Worm (Caenorhabditis elegans) whole organism, L3 larva: ENCODE measurements around the gene act-3.

Experiments used
- R02D3.7 ChIP-seq: fragments of 150-350 bp; optimal IDR thresholded peaks from 2 replicates; lab custom pipeline; 2014; ENCODE audit warnings: missing biosample characterization, missing genetic modification characterization
- aly-2 ChIP-seq: fragments of 150-350 bp; optimal IDR thresholded peaks from 2 replicates; lab custom pipeline; 2014; ENCODE audit warnings: missing biosample characterization, missing genetic modification characterization
- ama-1 ChIP-seq: fragments of 150-350 bp; optimal IDR thresholded peaks from 2 replicates; lab custom pipeline; 2018
- elt-2 ChIP-seq: sonication (generic microtip); optimal IDR thresholded peaks from 2 replicates; lab custom pipeline; 2016; ENCODE audit warnings: missing genetic modification reagents, mild to moderate bottlenecking, missing genetic modification characterization, missing compliant biosample characterization
- elt-3 ChIP-seq, 3 experiments: fragments of 150-350 bp in 1 of 3; sonication (generic microtip) in 2 of 3; optimal IDR thresholded peaks; 2 replicates in 2 of 3; 4 replicates in 1 of 3; lab custom pipeline; 2014 to 2017; ENCODE audit warnings: missing biosample characterization in 3 of 3, missing genetic modification characterization in 3 of 3
- fos-1 ChIP-seq: fragments of 150-350 bp; optimal IDR thresholded peaks from 2 replicates; lab custom pipeline; 2014; ENCODE audit warnings: missing biosample characterization, missing genetic modification characterization
- nhr-28 ChIP-seq: fragments of 150-350 bp; optimal IDR thresholded peaks from 2 replicates; lab custom pipeline; 2014; ENCODE audit warnings: missing biosample characterization, missing genetic modification characterization
- nhr-77 ChIP-seq: fragments of 150-350 bp; optimal IDR thresholded peaks from 2 replicates; lab custom pipeline; 2014; ENCODE audit warnings: missing biosample characterization, missing genetic modification characterization
- pqm-1 ChIP-seq: fragments of 150-350 bp; optimal IDR thresholded peaks from 2 replicates; lab custom pipeline; 2017; ENCODE audit warnings: missing biosample characterization, missing genetic modification characterization, inconsistent platforms
- tbx-2 ChIP-seq: sonication (generic microtip); optimal IDR thresholded peaks from 2 replicates; lab custom pipeline; 2016; ENCODE audit warnings: mild to moderate bottlenecking, missing genetic modification characterization, missing compliant biosample characterization
- zag-1 ChIP-seq: fragments of 150-350 bp; optimal IDR thresholded peaks from 2 replicates; lab custom pipeline; 2014; ENCODE audit warnings: missing biosample characterization, missing genetic modification characterization

- TF ChIP-seq zag-1 (tag; lab: Kevin White, UChicago) (no peak), ama-1 (lab: Kevin White, UChicago) (no peak), elt-2 (tag; lab: Kevin White, UChicago) (no peak), nhr-28 (tag; lab: Kevin White, UChicago) (no peak), R02D3.7 (tag; lab: Kevin White, UChicago) (no peak), aly-2 (tag; lab: Kevin White, UChicago) (no peak), nhr-77 (tag; lab: Kevin White, UChicago) (no peak), fos-1 (tag; lab: Kevin White, UChicago) (no peak), tbx-2 (no peak), elt-3 (tag; optimal IDR thresholded peaks at IDR 0.05; lab: Kevin White, UChicago) (no peak), pqm-1 (no peak)
These were observed 30.5 kb downstream of the act-3 start, which contains the start of gene C45B11.6 for ce11 chrV:11043767-11044166.
